Worm (Caenorhabditis elegans): Measurements from ENCODE around the gene nspc-7.
"Not testable (repeated sequence)": the region's sequence is repeated elsewhere in the genome, so short reads cannot be mapped to it uniquely, and the experiment has no call there.

The nspc-7 gene

DNA sequence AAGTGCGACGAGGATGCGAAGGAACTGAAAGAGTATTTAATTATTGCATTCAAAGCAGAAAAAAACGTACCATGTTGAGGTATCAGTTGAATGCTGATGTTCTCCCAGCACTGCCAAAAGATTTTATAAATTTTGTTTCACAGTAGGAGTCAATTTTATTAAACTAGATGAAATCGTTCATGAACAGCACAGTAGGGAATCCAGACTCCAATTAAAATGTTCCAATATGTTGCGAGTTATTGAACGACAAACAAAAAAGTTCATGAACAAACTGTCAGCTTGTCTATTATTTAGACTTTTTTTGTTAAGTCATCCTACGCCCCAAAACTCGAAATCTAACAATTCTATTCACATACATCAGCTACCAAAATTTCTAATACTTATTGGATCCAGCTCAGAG is 6.7 kb upstream of the nspc-7 start, which contains the start of gene nspc-1:
Gene nspc-1 (minus strand): TSS at position 101 of the 400 bp plus-strand sequence.
- TF ChIP-seq unc-62 (GFP tag; optimal IDR thresholded peaks at IDR 0.05); ceh-16 (tag; optimal IDR thresholded peaks at IDR 0.05); ztf-4 (tag; optimal IDR thresholded peaks at IDR 0.05): not testable (repeated sequence)

DNA sequence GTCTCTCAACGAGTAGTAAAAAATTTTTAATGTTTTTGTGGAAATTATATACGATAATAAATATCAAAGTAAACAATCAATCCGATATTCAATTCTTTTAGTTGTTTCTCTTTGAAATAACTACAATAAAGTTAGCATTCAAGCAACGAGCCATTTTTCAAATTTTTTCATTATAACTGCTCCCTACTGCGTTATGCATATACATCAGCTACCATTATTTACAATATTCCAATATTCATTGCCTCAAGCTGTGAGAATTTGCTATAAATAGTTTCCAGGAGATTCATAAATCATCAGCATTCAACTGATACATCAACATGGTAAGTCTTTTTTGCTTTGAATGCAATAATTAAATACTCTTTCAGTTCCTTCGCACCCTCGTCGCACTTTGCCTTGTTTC is 4.9 kb upstream of the nspc-7 start, which contains the start of gene nspc-3:
Gene nspc-3 (plus strand): TSS at position 301 of the 400 bp plus-strand sequence.
- TF ChIP-seq zag-1 (tag; optimal IDR thresholded peaks at IDR 0.05) (no peak), nhr-21 (tag; optimal IDR thresholded peaks at IDR 0.05) (no peak), aly-2 (tag; optimal IDR thresholded peaks at IDR 0.05) (no peak), crh-2 (tag; optimal IDR thresholded peaks at IDR 0.05) (no peak), dmd-4 (tag; optimal IDR thresholded peaks at IDR 0.05) (no peak), alr-1 (tag; optimal IDR thresholded peaks at IDR 0.05) (no peak), nhr-12 (tag; optimal IDR thresholded peaks at IDR 0.05) (no peak), unc-55 (GFP tag; optimal IDR thresholded peaks at IDR 0.05) (no peak)

ce11 chrX:8538262-8538776 is 3.3 kb upstream of the nspc-7 start, which contains the start of the genes nspc-4 and nspc-5:
nspc-4 (minus strand) TSS chrX:8538362.
nspc-5 (plus strand) TSS chrX:8538726.
- not testable (repeated sequence) for TF ChIP-seq nhr-23, nhr-237, ceh-82 (tag; optimal IDR thresholded peaks at IDR 0.05)

DNA sequence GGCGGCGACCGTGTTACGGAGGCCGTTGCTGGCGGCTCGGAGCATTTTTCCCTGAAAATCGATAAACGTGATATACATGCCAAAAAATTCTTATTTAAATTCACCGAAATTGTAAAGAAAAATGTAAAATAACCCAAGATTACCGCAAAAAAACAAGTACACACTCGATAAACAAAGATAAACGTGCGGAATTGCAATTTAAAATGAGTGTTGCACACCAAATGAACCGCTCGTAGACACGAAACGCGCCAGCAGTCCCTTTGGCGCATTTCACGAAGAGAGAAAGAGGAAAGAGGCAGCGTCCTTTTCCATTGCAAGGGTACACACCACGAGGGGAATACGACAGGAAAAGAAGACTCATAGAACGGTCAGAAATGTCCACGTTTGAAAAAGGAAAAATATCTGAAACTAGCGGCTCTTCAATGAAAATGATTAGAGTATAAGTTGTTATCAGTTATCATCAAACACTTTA is 4.3 kb downstream of the nspc-7 start, which contains the start of gene sdha-1:
Gene sdha-1 (minus strand): TSS at position 51 of the 472 bp plus-strand sequence.
- TF ChIP-seq snpc-4 (tag; optimal IDR thresholded peaks at IDR 0.05), result peak; percentile 82
- peak; percentile 4 for TF ChIP-seq elt-1 (tag; optimal IDR thresholded peaks at IDR 0.05)
- TF ChIP-seq ceh-16 (tag; optimal IDR thresholded peaks at IDR 0.05), result peak; percentile 66
- peak; percentile 83 for TF ChIP-seq lin-13 (GFP tag; optimal IDR thresholded peaks at IDR 0.05)
- TF ChIP-seq nhr-6 (tag; optimal IDR thresholded peaks at IDR 0.05), result peak; percentile 90
- peak; percentile 90 for TF ChIP-seq fos-1 (tag; optimal IDR thresholded peaks at IDR 0.05)
- TF ChIP-seq nhr-129 (tag; optimal IDR thresholded peaks at IDR 0.05), result peak; percentile 98
- TF ChIP-seq lin-39 (tag; optimal IDR thresholded peaks at IDR 0.05), result no peak
- peak; percentile 94 for TF ChIP-seq C34F6.9 (tag; optimal IDR thresholded peaks at IDR 0.05)
- no peak for TF ChIP-seq ztf-1 (GFP tag; conservative IDR thresholded peaks at IDR 0.05)
- TF ChIP-seq nhr-25 (tag; optimal IDR thresholded peaks at IDR 0.05), result peak; percentile 84
- peak; percentile 85 for TF ChIP-seq sem-4 (tag; optimal IDR thresholded peaks at IDR 0.05)
- TF ChIP-seq zag-1 (tag; optimal IDR thresholded peaks at IDR 0.05), result peak; percentile 77
- TF ChIP-seq egl-27 (tag; optimal IDR thresholded peaks at IDR 0.05), result peak; percentile 81
- TF ChIP-seq Y55F3AM.14 (GFP tag; optimal IDR thresholded peaks at IDR 0.05), result peak; percentile 12
- peak; percentile 92 for TF ChIP-seq sma-9 (GFP tag; optimal IDR thresholded peaks at IDR 0.05)
- no peak for TF ChIP-seq sma-9 (tag; optimal IDR thresholded peaks at IDR 0.05)
- peak; percentile 91 for TF ChIP-seq F13H6.1 (tag; optimal IDR thresholded peaks at IDR 0.05)
- TF ChIP-seq mab-5 (tag; optimal IDR thresholded peaks at IDR 0.05), result peak; percentile 37
- TF ChIP-seq ceh-82 (tag; optimal IDR thresholded peaks at IDR 0.05), result no peak
- no peak for TF ChIP-seq ama-1 (optimal IDR thresholded peaks at IDR 0.05)
- TF ChIP-seq mdl-1 (tag; optimal IDR thresholded peaks at IDR 0.05), result peak; percentile 37 to 78
- peak; percentile 67 for TF ChIP-seq ztf-4 (tag; optimal IDR thresholded peaks at IDR 0.05)
- TF ChIP-seq nhr-21 (tag; optimal IDR thresholded peaks at IDR 0.05), result peak; percentile 73
- TF ChIP-seq R02D3.7 (tag; optimal IDR thresholded peaks at IDR 0.05), result no peak
- TF ChIP-seq mbf-1 (tag; optimal IDR thresholded peaks at IDR 0.05), result no peak
- peak; percentile 16 for TF ChIP-seq nhr-10 (tag; optimal IDR thresholded peaks at IDR 0.05)
- no peak for TF ChIP-seq aly-2 (tag; optimal IDR thresholded peaks at IDR 0.05)
- TF ChIP-seq sma-3 (GFP tag; optimal IDR thresholded peaks at IDR 0.05), result peak; percentile 88
- TF ChIP-seq nhr-237 (tag; optimal IDR thresholded peaks at IDR 0.05), result no peak
- TF ChIP-seq skn-1 (tag; optimal IDR thresholded peaks at IDR 0.05), result no peak
- no peak for TF ChIP-seq nhr-12 (tag; optimal IDR thresholded peaks at IDR 0.05)
- TF ChIP-seq lsy-2 (tag; optimal IDR thresholded peaks at IDR 0.05), result peak; percentile 44 to 88
- no peak for TF ChIP-seq blmp-1 (tag; optimal IDR thresholded peaks at IDR 0.05; ENCODE audit: insufficient read depth)
- TF ChIP-seq gmeb-1 (tag; optimal IDR thresholded peaks at IDR 0.05), result peak; percentile 82
- TF ChIP-seq crh-2 (tag; optimal IDR thresholded peaks at IDR 0.05), result peak; percentile 95
- TF ChIP-seq lin-11 (tag; optimal IDR thresholded peaks at IDR 0.05), result peak; percentile 62
- no peak for TF ChIP-seq ztf-11 (tag; optimal IDR thresholded peaks at IDR 0.05)
- TF ChIP-seq nhr-11 (tag; optimal IDR thresholded peaks at IDR 0.05), result no peak
- TF ChIP-seq unc-55 (GFP tag; optimal IDR thresholded peaks at IDR 0.05), result peak; percentile 86
